Worm (Caenorhabditis elegans): ENCODE data around the gene F46H5.3.

Gene F46H5.3

DNA sequence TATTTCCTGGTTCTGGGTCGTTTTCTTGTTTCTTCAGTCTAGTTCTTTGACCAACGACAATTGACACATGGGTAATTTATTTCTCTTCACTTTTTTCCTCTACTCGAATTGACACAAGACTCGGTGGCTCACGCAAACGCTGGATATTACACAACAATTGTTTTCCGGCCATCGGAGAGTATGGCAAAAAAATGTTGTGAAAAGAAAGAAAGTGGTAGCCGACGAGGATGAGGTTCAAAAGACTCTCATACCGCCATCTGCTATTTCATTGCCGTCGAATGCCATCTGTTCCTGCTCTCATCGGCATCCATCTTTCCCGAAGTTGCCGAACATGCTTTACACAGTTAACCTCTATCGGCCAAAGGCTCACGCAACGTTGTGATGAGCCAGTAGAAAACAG is 1.7 kb downstream of the F46H5.3 start (continued):
- peak; percentile 44 for TF ChIP-seq irx-1 (tag; optimal IDR thresholded peaks at IDR 0.05)
- TF ChIP-seq nhr-71 (tag; optimal IDR thresholded peaks at IDR 0.05) = peak; percentile 89
- TF ChIP-seq xbp-1 (tag; optimal IDR thresholded peaks at IDR 0.05) = peak; percentile 39
- peak; percentile 90 for TF ChIP-seq dsc-1 (tag; optimal IDR thresholded peaks at IDR 0.05)
- peak; percentile 49 for TF ChIP-seq swsn-7 (tag; optimal IDR thresholded peaks at IDR 0.05)

DNA sequence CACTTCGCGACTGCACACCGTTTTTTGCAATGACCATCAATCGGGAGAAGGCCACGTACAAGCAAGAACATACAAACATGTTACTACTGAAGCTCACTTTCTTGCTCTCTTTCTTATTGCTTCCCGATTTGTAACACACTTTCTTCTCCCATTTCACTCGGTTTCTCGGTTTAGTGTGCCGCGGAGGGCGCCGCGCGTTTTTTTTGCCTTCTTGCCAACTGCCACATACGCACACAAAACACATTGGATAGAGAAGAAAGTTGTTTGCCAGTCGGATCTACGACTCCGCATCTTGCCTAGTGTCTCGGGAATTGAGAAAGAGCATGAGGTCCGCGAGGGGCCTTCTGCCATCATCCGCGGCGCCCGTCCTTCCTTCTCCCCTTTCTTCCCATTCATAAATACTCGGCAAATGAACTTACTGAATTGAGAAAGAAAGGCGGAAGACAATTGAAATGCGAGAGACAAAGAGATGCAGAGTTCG is 3.7 kb downstream of the F46H5.3 start:
- TF ChIP-seq fkh-4 (tag; optimal IDR thresholded peaks at IDR 0.05; ENCODE audit: borderline replicate concordance) = no peak
- peak; percentile 21 for TF ChIP-seq sup-37 (GFP tag; optimal IDR thresholded peaks at IDR 0.05)
- TF ChIP-seq mab-9 (GFP tag; IDR thresholded peaks at IDR 0.05) = no peak
- TF ChIP-seq nhr-28 (tag; optimal IDR thresholded peaks at IDR 0.05) = no peak
- TF ChIP-seq swsn-7 (tag; optimal IDR thresholded peaks at IDR 0.05) = peak; percentile 74
- TF ChIP-seq lsy-2 (tag; optimal IDR thresholded peaks at IDR 0.05) = peak; percentile 31 to 57
- TF ChIP-seq blmp-1 (tag; optimal IDR thresholded peaks at IDR 0.05) = no peak
- peak; percentile 84 for TF ChIP-seq nhr-71 (tag; optimal IDR thresholded peaks at IDR 0.05)
- TF ChIP-seq fkh-8 (tag; optimal IDR thresholded peaks at IDR 0.05) = peak; percentile 20
- no peak for TF ChIP-seq dpl-1 (GFP tag; optimal IDR thresholded peaks at IDR 0.05)
- TF ChIP-seq ceh-8 (GFP tag; optimal IDR thresholded peaks at IDR 0.05) = peak; percentile 3
- TF ChIP-seq nhr-20 (tag; optimal IDR thresholded peaks at IDR 0.05) = peak; percentile 36
- TF ChIP-seq snu-23 (GFP tag; optimal IDR thresholded peaks at IDR 0.05) = peak; percentile 63
- TF ChIP-seq elt-2 (tag; optimal IDR thresholded peaks at IDR 0.05) = no peak
- no peak for TF ChIP-seq sox-4 (tag; optimal IDR thresholded peaks at IDR 0.05)
- TF ChIP-seq hpl-2 (GFP tag; optimal IDR thresholded peaks at IDR 0.05) = no peak
- TF ChIP-seq lin-35 (GFP tag; optimal IDR thresholded peaks at IDR 0.05) = peak in 1 of 2 experiments; percentile 0
- TF ChIP-seq lir-3 (tag; optimal IDR thresholded peaks at IDR 0.05; ENCODE audit: poor library complexity) = no peak
- TF ChIP-seq jun-1 (tag; optimal IDR thresholded peaks at IDR 0.05) = no peak
- TF ChIP-seq fos-1 (tag; optimal IDR thresholded peaks at IDR 0.05) = no peak
- TF ChIP-seq xbp-1 (tag; optimal IDR thresholded peaks at IDR 0.05) = peak; percentile 58
- peak; percentile 95 for TF ChIP-seq fkh-10 (GFP tag; optimal IDR thresholded peaks at IDR 0.05)
- TF ChIP-seq mep-1 (tag; optimal IDR thresholded peaks at IDR 0.05) = peak; percentile 39
- TF ChIP-seq irx-1 (tag; optimal IDR thresholded peaks at IDR 0.05) = peak; percentile 67
- TF ChIP-seq snpc-4 (tag; optimal IDR thresholded peaks at IDR 0.05) = no peak
- TF ChIP-seq nhr-76 (tag; optimal IDR thresholded peaks at IDR 0.05) = no peak
- peak in 1 of 2 experiments; percentile 38 for TF ChIP-seq mdl-1 (tag; optimal IDR thresholded peaks at IDR 0.05)
- TF ChIP-seq skn-1 (tag; optimal IDR thresholded peaks at IDR 0.05) = peak; percentile 7
- no peak for TF ChIP-seq vab-15 (tag; optimal IDR thresholded peaks at IDR 0.05)
- no peak for TF ChIP-seq elt-3 (tag; optimal IDR thresholded peaks at IDR 0.05)
- peak; percentile 73 for TF ChIP-seq dsc-1 (tag; optimal IDR thresholded peaks at IDR 0.05)
- TF ChIP-seq unc-62 (GFP tag; optimal IDR thresholded peaks at IDR 0.05) = no peak
- peak; percentile 95 for TF ChIP-seq lin-14 (GFP tag; optimal IDR thresholded peaks at IDR 0.05)
- peak; percentile 67 for TF ChIP-seq unc-86 (tag; optimal IDR thresholded peaks at IDR 0.05)
- TF ChIP-seq nhr-19 (GFP tag; conservative IDR thresholded peaks at IDR 0.05) = peak; percentile 46
- TF ChIP-seq nhr-47 (tag; optimal IDR thresholded peaks at IDR 0.05) = peak; percentile 57
- peak; percentile 41 for TF ChIP-seq egl-13 (tag; optimal IDR thresholded peaks at IDR 0.05)
- TF ChIP-seq nhr-237 (tag; optimal IDR thresholded peaks at IDR 0.05) = no peak
- peak; percentile 8 to 14 for TF ChIP-seq efl-1 (optimal IDR thresholded peaks at IDR 0.05)
- peak in 1 of 2 experiments; percentile 14 for TF ChIP-seq efl-1 (GFP tag; optimal IDR thresholded peaks at IDR 0.05 in 1 of 2)
- TF ChIP-seq nhr-12 (tag; optimal IDR thresholded peaks at IDR 0.05) = no peak
- no peak for TF ChIP-seq ets-5 (GFP tag; IDR thresholded peaks at IDR 0.05)
- TF ChIP-seq pag-3 (tag; optimal IDR thresholded peaks at IDR 0.05; ENCODE audit: borderline replicate concordance, insufficient read depth) = peak; percentile 72
- no peak for TF ChIP-seq ceh-88 (GFP tag; IDR thresholded peaks at IDR 0.05)
- TF ChIP-seq tbx-2 (tag; optimal IDR thresholded peaks at IDR 0.05) = peak; percentile 83
- peak; percentile 29 to 56 (median 37) for TF ChIP-seq ceh-82 (tag; optimal IDR thresholded peaks at IDR 0.05)
- peak; percentile 69 for TF ChIP-seq rnt-1 (tag; optimal IDR thresholded peaks at IDR 0.05)
